Worm (Caenorhabditis elegans) whole organism, L4 larva: ENCODE results near the gene C13B9.2.

ENCODE experiments used
- ces-1 ChIP-seq: fragments of 150-350 bp; sonication (generic microtip); optimal IDR thresholded peaks from 4 replicates; lab custom pipeline; 2014; ENCODE audit warnings: missing biosample characterization, missing genetic modification reagents, missing genetic modification characterization
- fkh-10 ChIP-seq: fragments of 150-350 bp; optimal IDR thresholded peaks from 2 replicates; lab custom pipeline; 2014; ENCODE audit warnings: missing biosample characterization, missing genetic modification reagents, missing genetic modification characterization
- skn-1 ChIP-seq: fragments of 150-350 bp; optimal IDR thresholded peaks from 2 replicates; lab custom pipeline; 2014; ENCODE audit warnings: missing biosample characterization, missing genetic modification characterization
- unc-39 ChIP-seq: sonication (generic microtip); optimal IDR thresholded peaks from 2 replicates; lab custom pipeline; 2017; ENCODE audit warnings: missing biosample characterization, missing genetic modification characterization
- unc-62 ChIP-seq, 3 experiments: fragments of 150-350 bp in 1 of 3; sonication (generic microtip); optimal IDR thresholded peaks in 2 of 3; peaks in 1 of 3; 1 replicate in 1 of 3; 2 replicates in 2 of 3; lab custom pipeline; 2014 to 2017; ENCODE audit warnings: missing biosample characterization in 3 of 3, missing genetic modification characterization in 3 of 3, missing genetic modification reagents in 3 of 3, missing genotype in 1 of 3

The C13B9.2 gene

DNA sequence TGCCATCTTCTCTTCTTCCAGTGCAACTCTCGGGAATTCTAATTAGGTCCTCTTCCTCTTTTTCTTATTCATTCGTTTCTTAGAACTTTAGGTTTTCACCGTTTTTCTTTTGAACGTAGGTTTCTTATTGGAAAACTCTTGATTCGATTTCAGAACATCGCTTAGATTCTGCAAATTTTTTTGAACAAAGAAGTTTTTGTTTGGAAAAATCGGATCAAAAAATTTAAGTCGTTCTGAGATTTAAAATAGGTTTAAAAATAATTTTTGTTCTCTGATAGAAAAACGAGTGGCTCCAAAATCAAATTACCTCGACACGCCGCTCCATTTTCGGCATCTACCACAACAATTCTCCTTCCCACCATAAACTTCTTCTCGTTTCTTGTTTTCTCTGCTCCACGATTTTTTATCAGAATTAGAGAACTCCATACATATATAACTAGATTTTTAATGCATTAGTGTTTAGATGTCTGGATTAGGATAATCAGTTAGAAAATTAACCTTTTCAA lies 50.7 kb downstream of the C13B9.2 start:
- TF ChIP-seq unc-62 (GFP tag; optimal IDR thresholded peaks at IDR 0.05 in 1 of 2; lab: Kevin White, UChicago) (peak in 1 of 2 experiments; percentile 80), unc-62 (tag; optimal IDR thresholded peaks at IDR 0.05; lab: Kevin White, UChicago) (no peak), fkh-10 (GFP tag; lab: Kevin White, UChicago) (peak; percentile 52), ces-1 (GFP tag; lab: Kevin White, UChicago) (peak; percentile 55), unc-39 (tag; lab: Kevin White, UChicago) (no peak), skn-1 (no peak)
